Worm (Caenorhabditis elegans): ENCODE data around the gene ddx-15.

The ddx-15 gene

DNA sequence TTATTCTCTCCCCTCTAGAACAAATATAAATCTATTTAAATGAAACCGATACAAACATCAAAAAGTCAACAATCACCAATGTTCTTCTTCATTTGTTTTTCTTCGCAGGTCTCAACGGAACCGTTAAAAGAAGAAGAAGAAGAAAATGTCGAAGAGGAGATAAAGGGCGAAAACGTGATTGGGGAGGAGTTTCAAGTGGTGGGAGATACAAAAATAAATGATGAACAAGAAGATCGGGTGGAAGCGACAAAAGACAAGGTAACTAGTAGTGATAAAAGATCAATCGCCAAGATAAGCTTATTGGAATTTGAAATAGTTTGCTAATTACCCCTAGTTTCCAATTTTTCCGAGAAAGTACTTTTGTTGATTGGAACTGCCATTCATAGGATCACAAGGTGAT is 41.3 kb downstream of the ddx-15 start:
- TF ChIP-seq xnd-1 (tag; optimal IDR thresholded peaks at IDR 0.05) = no peak
- TF ChIP-seq F49E8.2 (tag; optimal IDR thresholded peaks at IDR 0.05; ENCODE audit: insufficient read depth) = no peak
- TF ChIP-seq chd-7 (tag; optimal IDR thresholded peaks at IDR 0.05) = no peak
- no peak for TF ChIP-seq madf-3 (GFP tag; IDR thresholded peaks at IDR 0.05)
- TF ChIP-seq dox-1 (GFP tag; IDR thresholded peaks at IDR 0.05) = no peak
- TF ChIP-seq nfya-2 (GFP tag; IDR thresholded peaks at IDR 0.05) = no peak
- no peak for TF ChIP-seq Y79H2A.3 (GFP tag; conservative IDR thresholded peaks at IDR 0.05)
- TF ChIP-seq ekl-4 (GFP tag; IDR thresholded peaks at IDR 0.05) = no peak
- no peak for TF ChIP-seq ztf-18 (tag; optimal IDR thresholded peaks at IDR 0.05)
- no peak for TF ChIP-seq mel-28 (tag; optimal IDR thresholded peaks at IDR 0.05; ENCODE audit: borderline replicate concordance)
- no peak for TF ChIP-seq ztf-22 (GFP tag; optimal IDR thresholded peaks at IDR 0.05)
- TF ChIP-seq hmg-20 (GFP tag; IDR thresholded peaks at IDR 0.05) = no peak
- no peak for TF ChIP-seq madf-8 (GFP tag; conservative IDR thresholded peaks at IDR 0.05)

DNA sequence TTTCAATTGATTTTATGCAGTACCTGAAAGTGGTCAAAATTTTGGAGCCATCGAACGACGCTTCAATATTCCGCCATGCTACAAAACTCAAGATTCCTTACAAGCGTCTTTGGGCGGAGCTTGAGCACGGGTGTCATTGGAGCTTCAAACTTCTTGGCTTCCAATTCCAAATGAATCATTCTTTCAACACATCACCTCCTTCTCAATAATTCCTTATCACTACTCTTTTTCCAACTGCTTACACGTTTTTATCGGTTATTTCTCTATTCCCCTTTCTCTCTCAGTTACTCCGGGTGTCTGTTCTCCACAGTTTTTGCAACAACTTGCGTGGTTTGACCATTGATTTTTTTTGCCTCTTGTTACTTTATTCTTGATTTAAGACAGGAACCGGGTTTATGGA is 44.8 kb downstream of the ddx-15 start, which contains the start of gene F09F7.5:
TSS of gene F09F7.5 (plus strand) at position 258 of the 400 bp plus-strand sequence.
- no peak for TF ChIP-seq D2030.7 (GFP tag; IDR thresholded peaks at IDR 0.05)
- peak; percentile 80 for TF ChIP-seq nhr-80 (tag; optimal IDR thresholded peaks at IDR 0.05)

DNA sequence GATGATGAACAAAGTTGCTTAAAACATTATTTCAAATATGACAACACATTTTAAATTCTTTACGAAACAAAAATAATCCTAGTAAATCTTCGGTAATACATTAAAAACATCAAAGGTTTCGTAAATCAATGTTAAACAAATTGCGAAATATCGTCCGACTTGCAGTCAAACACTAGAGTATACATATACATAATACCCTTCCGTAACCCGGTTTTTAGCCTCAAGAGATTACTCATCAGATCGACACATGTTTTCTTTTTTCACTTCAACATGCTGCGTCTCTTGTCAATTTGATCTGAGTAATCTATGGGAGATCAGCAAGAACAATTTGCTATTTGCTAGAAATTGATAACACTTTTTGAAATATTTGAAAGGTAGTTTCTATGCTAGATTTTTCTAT is 45.2 kb downstream of the ddx-15 start:
- no peak for TF ChIP-seq somi-1 (GFP tag; optimal IDR thresholded peaks at IDR 0.05)
- TF ChIP-seq cebp-1 (GFP tag; IDR thresholded peaks at IDR 0.05) = peak; percentile 61; the same call in 1 of the 2 replicates
- peak; percentile 92 for TF ChIP-seq cebp-1 (tag; optimal IDR thresholded peaks at IDR 0.05)

DNA sequence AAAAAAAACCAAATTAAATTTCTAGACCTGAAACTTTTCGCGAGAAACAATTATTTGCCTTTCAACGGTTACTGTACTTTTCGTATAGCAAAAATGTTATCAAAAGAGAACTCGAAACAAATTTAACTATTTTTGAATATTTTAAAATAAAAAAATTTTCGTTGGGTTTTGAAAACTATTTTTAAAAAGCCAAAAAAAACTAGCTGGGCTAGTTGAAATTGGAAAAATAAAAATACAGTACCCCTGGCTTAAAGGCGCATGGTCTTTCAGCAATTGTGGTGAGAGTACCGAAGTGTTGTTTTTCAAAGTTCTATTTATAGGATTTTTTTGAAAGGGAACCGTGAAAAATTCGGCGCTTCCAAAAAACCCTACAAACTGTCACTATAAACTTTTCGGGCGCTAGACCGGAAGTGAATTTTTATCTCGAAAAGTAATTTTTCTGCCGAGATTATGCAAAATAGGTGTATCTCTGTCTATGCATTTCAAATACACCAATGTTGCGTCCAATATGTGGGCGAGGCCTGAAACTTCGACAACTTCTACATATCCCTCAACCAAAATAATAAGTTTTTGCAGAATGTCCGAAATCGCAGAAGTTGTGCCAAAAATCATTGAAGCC is 47.7 kb downstream of the ddx-15 start, which contains the start of gene D1044.1:
TSS of gene D1044.1 (plus strand) at position 569 of the 619 bp plus-strand sequence.
- no peak for TF ChIP-seq dpff-1 (tag; optimal IDR thresholded peaks at IDR 0.05)
- TF ChIP-seq madf-6 (GFP tag; IDR thresholded peaks at IDR 0.05) = peak; percentile 77
- TF ChIP-seq ztf-3 (GFP tag; optimal IDR thresholded peaks at IDR 0.05) = no peak
- peak; percentile 87 for TF ChIP-seq lsl-1 (GFP tag; optimal IDR thresholded peaks at IDR 0.05)
- no peak for TF ChIP-seq ekl-4 (GFP tag; IDR thresholded peaks at IDR 0.05)
- TF ChIP-seq lin-54 (GFP tag; optimal IDR thresholded peaks at IDR 0.05) = no peak
- TF ChIP-seq aptf-2 (GFP tag; conservative IDR thresholded peaks at IDR 0.05) = no peak
- peak; percentile 27 for TF ChIP-seq xnd-1 (tag; optimal IDR thresholded peaks at IDR 0.05)
- TF ChIP-seq fkh-3 (tag; optimal IDR thresholded peaks at IDR 0.05) = no peak
- TF ChIP-seq F37B4.10 (GFP tag; IDR thresholded peaks at IDR 0.05) = no peak
- peak; percentile 44 for TF ChIP-seq madf-8 (GFP tag; conservative IDR thresholded peaks at IDR 0.05)
- TF ChIP-seq attf-5 (GFP tag; optimal IDR thresholded peaks at IDR 0.05) = no peak
- TF ChIP-seq gei-17 (GFP tag; optimal IDR thresholded peaks at IDR 0.05) = no peak

DNA sequence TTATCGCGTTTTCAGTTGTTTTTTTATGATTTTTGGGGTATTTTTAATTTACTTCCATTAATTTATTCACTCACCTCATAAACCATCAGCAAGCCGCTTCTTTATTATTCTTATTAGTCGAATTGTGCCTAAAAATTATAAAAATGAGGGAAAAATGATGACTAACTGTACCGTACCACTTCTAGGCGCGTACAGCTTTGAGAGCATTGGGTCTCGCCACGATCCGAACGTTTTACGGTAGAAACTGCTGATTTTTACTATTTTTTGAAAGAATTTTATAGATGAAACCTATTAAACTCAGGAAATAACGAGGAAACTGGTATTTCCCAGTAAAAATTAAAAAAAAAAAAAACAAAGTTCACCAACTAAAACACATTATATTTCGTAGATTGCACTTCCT is 48.5 kb downstream of the ddx-15 start, which contains the start of gene D1044.6:
TSS of gene D1044.6 (minus strand) at position 128 of the 400 bp plus-strand sequence.
- TF ChIP-seq madf-6 (GFP tag; IDR thresholded peaks at IDR 0.05) = peak; percentile 78
- TF ChIP-seq F22D6.2 (tag; optimal IDR thresholded peaks at IDR 0.05) = no peak
- peak; percentile 8 for TF ChIP-seq nhr-80 (tag; optimal IDR thresholded peaks at IDR 0.05)
- TF ChIP-seq lsl-1 (GFP tag; optimal IDR thresholded peaks at IDR 0.05) = peak; percentile 79
- no peak for TF ChIP-seq ztf-26 (tag; optimal IDR thresholded peaks at IDR 0.05)
- peak; percentile 71 for TF ChIP-seq xnd-1 (tag; optimal IDR thresholded peaks at IDR 0.05)
- peak; percentile 81 for TF ChIP-seq F33H1.4 (GFP tag; IDR thresholded peaks at IDR 0.05)
- peak; percentile 2 for TF ChIP-seq snpc-1.3 (tag; optimal IDR thresholded peaks at IDR 0.05; ENCODE audit: insufficient read depth)
- TF ChIP-seq madf-8 (GFP tag; conservative IDR thresholded peaks at IDR 0.05) = peak; percentile 49

All from whole organism, young adult.